Worm (Caenorhabditis elegans) whole organism, L2 larva: ENCODE data around the gene cdl-1.

Experiments
- C34F6.9 ChIP-seq: fragments of 150-350 bp; optimal IDR thresholded peaks from 2 replicates; lab custom pipeline; 2014; ENCODE audit warnings: missing biosample characterization, missing genetic modification characterization
- F13H6.1 ChIP-seq: sonication (generic microtip); optimal IDR thresholded peaks from 2 replicates; lab custom pipeline; 2016; ENCODE audit warnings: missing genetic modification characterization, missing compliant biosample characterization
- R02D3.7 ChIP-seq: fragments of 150-350 bp; optimal IDR thresholded peaks from 2 replicates; lab custom pipeline; 2014; ENCODE audit warnings: missing biosample characterization, missing genetic modification characterization
- Y55F3AM.14 ChIP-seq: fragments of 200-800 bp; sonication (Bioruptor generic); optimal IDR thresholded peaks from 2 replicates; lab custom pipeline; 2018; ENCODE audit warnings: mild to moderate bottlenecking, missing genetic modification characterization, missing compliant biosample characterization
- ZK546.5 ChIP-seq: sonication (generic microtip); optimal IDR thresholded peaks from 2 replicates; lab custom pipeline; 2017; ENCODE audit warnings: missing biosample characterization, missing genetic modification characterization
- aly-2 ChIP-seq: fragments of 150-350 bp; optimal IDR thresholded peaks from 2 replicates; lab custom pipeline; 2014; ENCODE audit warnings: missing biosample characterization, missing genetic modification characterization
- ceh-16 ChIP-seq: fragments of 150-350 bp; optimal IDR thresholded peaks from 2 replicates; lab custom pipeline; 2014; ENCODE audit warnings: missing biosample characterization, missing genetic modification characterization
- ceh-82 ChIP-seq: fragments of 150-350 bp; optimal IDR thresholded peaks from 2 replicates; lab custom pipeline; 2014; ENCODE audit warnings: missing biosample characterization, missing genetic modification characterization
- crh-2 ChIP-seq: sonication (generic microtip); optimal IDR thresholded peaks from 2 replicates; lab custom pipeline; 2017; ENCODE audit warnings: missing biosample characterization, missing genetic modification characterization
- dmd-4 ChIP-seq: sonication (generic microtip); optimal IDR thresholded peaks from 2 replicates; lab custom pipeline; 2017; ENCODE audit warnings: missing biosample characterization, missing genetic modification characterization
- fos-1 ChIP-seq: fragments of 150-350 bp; optimal IDR thresholded peaks from 2 replicates; lab custom pipeline; 2014; ENCODE audit warnings: missing biosample characterization, missing genetic modification characterization
- lin-13 ChIP-seq: fragments of 150-350 bp; optimal IDR thresholded peaks from 2 replicates; lab custom pipeline; 2014; ENCODE audit warnings: missing biosample characterization, missing genetic modification reagents, missing genetic modification characterization
- lsy-2 ChIP-seq, 2 experiments: fragments of 150-350 bp in 1 of 2; sonication (generic microtip) in 1 of 2; optimal IDR thresholded peaks; 2 replicates each; lab custom pipeline; 2014 to 2017; ENCODE audit warnings: missing biosample characterization in 2 of 2, missing genetic modification characterization in 2 of 2
- mab-5 ChIP-seq: fragments of 150-350 bp; optimal IDR thresholded peaks from 2 replicates; lab custom pipeline; 2014; ENCODE audit warnings: missing biosample characterization, missing genetic modification characterization
- mdl-1 ChIP-seq, 2 experiments: fragments of 150-350 bp in 1 of 2; sonication (generic microtip) in 1 of 2; optimal IDR thresholded peaks; 2 replicates each; lab custom pipeline; 2017; ENCODE audit warnings: missing biosample characterization in 2 of 2, missing genetic modification characterization in 2 of 2
- nhr-129 ChIP-seq: fragments of 150-350 bp; optimal IDR thresholded peaks from 2 replicates; lab custom pipeline; 2014; ENCODE audit warnings: missing biosample characterization, missing genetic modification characterization
- nhr-23 ChIP-seq: fragments of 150-350 bp; optimal IDR thresholded peaks from 2 replicates; lab custom pipeline; 2014; ENCODE audit warnings: missing biosample characterization, missing genetic modification reagents, missing genetic modification characterization
- nhr-237 ChIP-seq: fragments of 150-350 bp; optimal IDR thresholded peaks from 2 replicates; lab custom pipeline; 2014; ENCODE audit warnings: missing biosample characterization, missing genetic modification characterization
- nhr-25 ChIP-seq: fragments of 150-350 bp; sonication (generic microtip); optimal IDR thresholded peaks from 3 replicates; lab custom pipeline; 2014; ENCODE audit warnings: missing biosample characterization, missing genetic modification characterization
- nhr-77 ChIP-seq: fragments of 150-350 bp; optimal IDR thresholded peaks from 2 replicates; lab custom pipeline; 2014; ENCODE audit warnings: missing biosample characterization, missing genetic modification characterization
- peb-1 ChIP-seq: fragments of 150-350 bp; optimal IDR thresholded peaks from 2 replicates; lab custom pipeline; 2014; ENCODE audit warnings: missing biosample characterization, missing genetic modification characterization
- sma-9 ChIP-seq, 2 experiments: fragments of 150-350 bp in 1 of 2; sonication (generic microtip) in 1 of 2; optimal IDR thresholded peaks; 2 replicates each; lab custom pipeline; 2014 to 2016; ENCODE audit warnings: missing genetic modification characterization in 2 of 2, mild to moderate bottlenecking in 1 of 2, missing biosample characterization in 1 of 2, missing compliant biosample characterization in 1 of 2, missing genetic modification reagents in 1 of 2, moderate library complexity in 1 of 2
- ztf-4 ChIP-seq: fragments of 150-350 bp; optimal IDR thresholded peaks from 2 replicates; lab custom pipeline; 2014; ENCODE audit warnings: missing biosample characterization, missing genetic modification characterization

The cdl-1 gene

DNA sequence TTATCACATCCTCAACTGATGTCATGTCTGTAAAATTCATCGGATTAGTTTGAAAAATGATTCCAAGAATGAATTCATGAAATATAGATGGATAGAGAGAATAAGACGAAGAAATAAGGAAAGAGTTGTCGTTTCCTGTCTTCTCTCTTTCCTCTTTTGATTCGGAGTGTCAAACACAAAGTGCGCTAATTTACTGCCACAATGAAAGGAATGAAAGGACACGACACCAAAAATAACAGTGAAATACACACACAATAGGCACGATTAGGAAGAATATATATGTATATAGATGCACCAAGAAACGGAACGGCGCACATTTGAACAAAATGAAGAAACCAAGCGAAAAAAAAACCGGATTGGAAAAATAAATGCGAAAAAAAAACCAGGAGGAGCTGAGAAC is 43.8 kb downstream of the cdl-1 start, which contains the start of gene VM106R.1:
Gene VM106R.1, minus strand, starts transcription at position 101 of the 400 bp plus-strand sequence.
- no peak for TF ChIP-seq nhr-237 (tag; lab: Kevin White, UChicago)
- no peak for TF ChIP-seq nhr-25
- no peak for TF ChIP-seq R02D3.7
- no peak for TF ChIP-seq fos-1 (tag; lab: Kevin White, UChicago)
- TF ChIP-seq, all 48 proteins: peak for 0

DNA sequence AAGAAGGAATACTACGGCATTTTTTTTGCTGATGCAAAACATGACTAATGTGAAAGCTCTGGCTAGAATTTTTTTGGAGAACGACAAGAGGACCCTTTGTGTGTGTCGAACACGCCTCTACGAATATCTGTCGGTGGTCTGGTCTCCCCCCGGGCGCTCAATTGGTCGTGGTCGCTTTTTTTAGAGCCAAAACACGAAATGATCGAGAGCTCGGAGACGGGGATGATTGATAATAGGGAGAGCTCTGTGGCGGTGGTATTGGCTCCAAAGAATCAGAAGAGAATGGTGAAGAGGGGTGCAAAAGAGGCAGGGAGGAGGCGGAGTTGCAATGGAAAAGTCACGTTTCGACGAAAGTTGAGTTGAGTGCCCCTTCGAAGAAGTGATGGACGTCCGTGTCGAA is 44.3 kb downstream of the cdl-1 start:
- TF ChIP-seq dmd-4 (no peak), nhr-237 (tag; lab: Kevin White, UChicago) (no peak), ZK546.5 (no peak), mdl-1 (tag; optimal IDR thresholded peaks at IDR 0.05; lab: Kevin White, UChicago) (no peak), ztf-4 (tag; lab: Kevin White, UChicago) (no peak), nhr-23 (tag; lab: Kevin White, UChicago) (no peak), lsy-2 (tag; optimal IDR thresholded peaks at IDR 0.05; lab: Kevin White, UChicago) (no peak), nhr-77 (tag; lab: Kevin White, UChicago) (no peak), C34F6.9 (tag; lab: Kevin White, UChicago) (no peak), mab-5 (no peak), aly-2 (tag; lab: Kevin White, UChicago) (no peak), ceh-82 (tag; lab: Kevin White, UChicago) (no peak), F13H6.1 (no peak), ceh-16 (tag; lab: Kevin White, UChicago) (no peak), Y55F3AM.14 (no peak)

DNA sequence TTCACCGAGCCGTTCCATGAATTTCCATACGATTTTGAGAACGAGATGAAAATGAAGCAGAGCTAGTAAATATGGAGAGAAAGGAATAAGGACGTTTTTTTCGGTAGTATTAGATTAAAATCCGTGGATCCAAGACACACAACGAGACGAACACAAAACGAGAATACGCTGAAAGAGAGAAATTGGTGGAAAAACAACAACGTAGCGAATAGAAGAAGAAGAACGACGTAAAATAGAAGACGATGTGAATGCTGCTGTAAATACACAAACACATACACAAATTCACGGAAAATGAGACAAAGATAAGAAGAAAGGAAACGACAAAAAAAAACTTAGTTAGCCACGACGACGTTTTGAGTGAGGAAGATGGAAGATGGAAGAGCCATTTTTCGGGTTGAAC is 49.5 kb downstream of the cdl-1 start:
- TF ChIP-seq crh-2: no peak
- TF ChIP-seq nhr-129 (tag; lab: Kevin White, UChicago): no peak
- no peak for TF ChIP-seq sma-9 (GFP tag; optimal IDR thresholded peaks at IDR 0.05; lab: Kevin White, UChicago)
- TF ChIP-seq sma-9 (tag; optimal IDR thresholded peaks at IDR 0.05; lab: Kevin White, UChicago): no peak
- TF ChIP-seq lin-13 (GFP tag; lab: Kevin White, UChicago): no peak
- no peak for TF ChIP-seq peb-1 (tag; lab: Kevin White, UChicago)
